Worm (Caenorhabditis elegans): Measurements from ENCODE around the gene hir-1.

hir-1 gene

ce11 chrV:5558590-5558989 lies 36.7 kb downstream of the hir-1 start, which contains the start of gene glb-5:
Gene glb-5 (plus strand): TSS chrV:5558890.
- TF ChIP-seq nhr-12 (tag; optimal IDR thresholded peaks at IDR 0.05) (no peak), ceh-43 (GFP tag; optimal IDR thresholded peaks at IDR 0.05) (no peak), ceh-83 (GFP tag; optimal IDR thresholded peaks at IDR 0.05) (no peak), hlh-1 (tag; optimal IDR thresholded peaks at IDR 0.05) (no peak), flh-1 (GFP tag; optimal IDR thresholded peaks at IDR 0.05) (no peak), sptf-1 (tag; optimal IDR thresholded peaks at IDR 0.05) (no peak), nhr-237 (tag; optimal IDR thresholded peaks at IDR 0.05) (no peak), elt-3 (tag; optimal IDR thresholded peaks at IDR 0.05) (no peak), lin-13 (tag; optimal IDR thresholded peaks at IDR 0.05) (no peak), unc-62 (GFP tag; optimal IDR thresholded peaks at IDR 0.05) (no peak), nhr-76 (tag; optimal IDR thresholded peaks at IDR 0.05) (no peak), blmp-1 (tag; optimal IDR thresholded peaks at IDR 0.05) (no peak), unc-39 (tag; optimal IDR thresholded peaks at IDR 0.05) (no peak), ztf-11 (tag; optimal IDR thresholded peaks at IDR 0.05) (no peak)

ce11 chrV:5559882-5560281 lies 37.9 kb downstream of the hir-1 start:
- TF ChIP-seq nhr-237 (tag; optimal IDR thresholded peaks at IDR 0.05), result no peak
- no peak for TF ChIP-seq cnd-1 (tag; optimal IDR thresholded peaks at IDR 0.05)
- TF ChIP-seq nhr-2 (tag; optimal IDR thresholded peaks at IDR 0.05), result no peak
- TF ChIP-seq lin-13 (tag; optimal IDR thresholded peaks at IDR 0.05), result no peak
- TF ChIP-seq elt-3 (tag; optimal IDR thresholded peaks at IDR 0.05), result no peak
- TF ChIP-seq M03D4.4 (tag; optimal IDR thresholded peaks at IDR 0.05), result no peak
- TF ChIP-seq mab-5 (tag; optimal IDR thresholded peaks at IDR 0.05), result no peak
- no peak for TF ChIP-seq unc-39 (tag; optimal IDR thresholded peaks at IDR 0.05)

ce11 chrV:5567119-5567518 lies 45.2 kb downstream of the hir-1 start, which contains the start of gene C18C4.7:
Gene C18C4.7 (minus strand): TSS chrV:5567219.
- no peak for TF ChIP-seq ceh-39 (tag; optimal IDR thresholded peaks at IDR 0.05)
- TF ChIP-seq M03D4.4 (tag; optimal IDR thresholded peaks at IDR 0.05), result no peak
- TF ChIP-seq flh-1 (GFP tag; optimal IDR thresholded peaks at IDR 0.05), result no peak
- TF ChIP-seq ces-1 (GFP tag; optimal IDR thresholded peaks at IDR 0.05), result no peak
- no peak for TF ChIP-seq zip-8 (tag; optimal IDR thresholded peaks at IDR 0.05)
- TF ChIP-seq unc-39 (tag; optimal IDR thresholded peaks at IDR 0.05), result no peak
- no peak for TF ChIP-seq tbx-8 (GFP tag; optimal IDR thresholded peaks at IDR 0.05)
- TF ChIP-seq pha-4 (tag; optimal IDR thresholded peaks at IDR 0.05), result no peak
- TF ChIP-seq bed-3 (GFP tag; optimal IDR thresholded peaks at IDR 0.05), result no peak
- TF ChIP-seq mls-2 (tag; optimal IDR thresholded peaks at IDR 0.05), result no peak
- no peak for TF ChIP-seq drap-1 (GFP tag; optimal IDR thresholded peaks at IDR 0.05)
- no peak for TF ChIP-seq mab-5 (tag; optimal IDR thresholded peaks at IDR 0.05)

- TF ChIP-seq ces-1 (GFP tag; optimal IDR thresholded peaks at IDR 0.05), result peak; percentile 21
- no peak for TF ChIP-seq hlh-1 (tag; optimal IDR thresholded peaks at IDR 0.05)
Measured at ce11 chrV:5570433-5570832, 48.5 kb downstream of the hir-1 start, which contains the start of gene glb-6. Gene glb-6 (minus strand): TSS chrV:5570533.

- TF ChIP-seq ces-1 (GFP tag; optimal IDR thresholded peaks at IDR 0.05) (peak; percentile 32), ceh-39 (tag; optimal IDR thresholded peaks at IDR 0.05) (no peak)
Measured at ce11 chrV:5571691-5572090, 49.8 kb downstream of the hir-1 start.

- TF ChIP-seq ztf-11 (tag; optimal IDR thresholded peaks at IDR 0.05) (no peak), ces-1 (GFP tag; optimal IDR thresholded peaks at IDR 0.05) (no peak), tbx-8 (GFP tag; optimal IDR thresholded peaks at IDR 0.05) (no peak), mls-2 (tag; optimal IDR thresholded peaks at IDR 0.05) (no peak), hlh-1 (tag; optimal IDR thresholded peaks at IDR 0.05) (no peak), pha-4 (tag; optimal IDR thresholded peaks at IDR 0.05) (no peak)
Measured at ce11 chrV:5576008-5576407, 54.1 kb downstream of the hir-1 start.

ce11 chrV:5579666-5580065 lies 57.7 kb downstream of the hir-1 start:
- no peak for TF ChIP-seq sem-2 (GFP tag; optimal IDR thresholded peaks at IDR 0.05)
- TF ChIP-seq elt-3 (tag; optimal IDR thresholded peaks at IDR 0.05), result no peak
- TF ChIP-seq blmp-1 (tag; optimal IDR thresholded peaks at IDR 0.05), result no peak
- TF ChIP-seq lsy-2 (tag; optimal IDR thresholded peaks at IDR 0.05), result no peak
- TF ChIP-seq nhr-237 (tag; optimal IDR thresholded peaks at IDR 0.05), result no peak
- TF ChIP-seq cnd-1 (tag; optimal IDR thresholded peaks at IDR 0.05), result no peak
- TF ChIP-seq nhr-2 (tag; optimal IDR thresholded peaks at IDR 0.05), result no peak
- no peak for TF ChIP-seq ces-1 (GFP tag; optimal IDR thresholded peaks at IDR 0.05)
- TF ChIP-seq unc-120 (tag; optimal IDR thresholded peaks at IDR 0.05; ENCODE audit: poor library complexity, severe bottlenecking), result no peak
- no peak for TF ChIP-seq ceh-39 (tag; optimal IDR thresholded peaks at IDR 0.05)
- no peak for TF ChIP-seq zip-8 (tag; optimal IDR thresholded peaks at IDR 0.05)
- no peak for TF ChIP-seq drap-1 (GFP tag; optimal IDR thresholded peaks at IDR 0.05)
- TF ChIP-seq ceh-43 (GFP tag; optimal IDR thresholded peaks at IDR 0.05), result no peak
- no peak for TF ChIP-seq ham-2 (GFP tag; optimal IDR thresholded peaks at IDR 0.05)
- no peak for TF ChIP-seq pha-4 (tag; optimal IDR thresholded peaks at IDR 0.05)
- TF ChIP-seq unc-39 (tag; optimal IDR thresholded peaks at IDR 0.05), result no peak
- TF ChIP-seq bed-3 (GFP tag; optimal IDR thresholded peaks at IDR 0.05), result no peak

Data from whole organism, mixed stage, embryonic.